Fruit fly (Drosophila melanogaster): ENCODE data around the gene Fbp1.

Fbp1 gene

dm6 chr3L:14100058-14100457, 2.2 kb upstream of the Fbp1 start:
- no peak for TF ChIP-seq noc (tag; optimal IDR thresholded peaks at IDR 0.05)

dm6 chr3L:14089516-14089915, 8.3 kb downstream of the Fbp1 start:
- no peak for TF ChIP-seq noc (tag; optimal IDR thresholded peaks at IDR 0.05)

DNA sequence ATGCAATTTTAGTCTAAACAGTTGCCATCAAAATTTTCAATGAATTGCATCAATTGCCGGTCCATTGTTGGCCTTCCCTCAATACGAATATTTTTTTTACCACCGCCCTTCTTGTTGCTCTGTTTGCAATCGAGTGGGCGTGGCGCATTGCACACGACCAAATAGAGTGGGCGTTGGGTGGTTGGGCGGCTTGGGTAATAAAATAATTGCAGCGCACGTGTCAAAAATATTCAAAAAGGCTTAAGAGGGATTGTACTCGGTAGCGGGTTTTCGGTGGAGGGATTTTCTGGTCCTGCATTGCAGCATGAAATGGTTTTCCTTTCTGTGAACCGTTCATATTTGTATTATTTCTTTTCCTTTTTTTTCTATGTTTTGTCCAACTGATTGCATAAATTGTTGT, 8.8 kb downstream of the Fbp1 start:
- no peak for TF ChIP-seq noc (tag; optimal IDR thresholded peaks at IDR 0.05)

DNA sequence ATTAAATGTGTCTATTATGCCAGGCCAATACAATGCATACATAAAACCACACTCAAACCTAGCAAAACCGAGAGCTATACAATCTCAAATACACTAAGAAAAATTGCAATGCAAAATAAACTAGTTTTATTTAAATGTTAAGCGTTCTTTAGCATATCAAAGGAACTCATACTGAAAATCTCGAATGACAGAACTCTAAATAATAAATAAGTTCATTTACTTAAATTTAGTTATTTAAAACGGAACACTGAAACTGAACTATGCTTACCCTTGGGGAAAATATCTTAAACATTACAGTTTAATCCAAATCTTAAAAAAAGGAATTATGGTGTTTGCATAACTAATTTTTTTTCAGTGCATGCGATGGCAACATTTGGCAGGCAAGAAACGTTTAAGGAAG, 11.6 kb downstream of the Fbp1 start:
- TF ChIP-seq noc (tag; optimal IDR thresholded peaks at IDR 0.05): no peak

DNA sequence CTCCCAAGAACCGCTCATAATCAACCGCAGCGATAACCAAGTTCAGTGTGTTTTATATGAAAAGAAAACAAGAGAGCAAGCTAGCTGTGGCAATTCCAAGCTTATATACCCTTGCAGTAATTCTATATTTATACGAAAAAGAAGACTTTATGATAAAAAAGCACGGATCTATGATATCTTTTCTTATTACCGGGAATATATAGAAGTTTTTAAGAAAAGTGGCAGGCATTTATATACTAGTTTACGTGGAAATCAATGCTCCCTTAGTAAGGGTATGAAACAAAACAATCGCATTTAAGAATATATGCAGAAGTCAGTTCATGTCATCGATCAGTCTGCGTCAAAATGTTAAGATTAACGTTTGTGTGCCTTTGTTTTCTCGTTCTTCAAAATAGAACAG, 14.6 kb downstream of the Fbp1 start, which contains the start of gene CG8100:
Gene CG8100 (plus strand): TSS at position 333 of the 400 bp plus-strand sequence.
- TF ChIP-seq noc (tag; optimal IDR thresholded peaks at IDR 0.05): no peak

- no peak for TF ChIP-seq noc (tag; optimal IDR thresholded peaks at IDR 0.05)
Measured at dm6 chr3L:14079224-14079623, 18.6 kb downstream of the Fbp1 start.

DNA sequence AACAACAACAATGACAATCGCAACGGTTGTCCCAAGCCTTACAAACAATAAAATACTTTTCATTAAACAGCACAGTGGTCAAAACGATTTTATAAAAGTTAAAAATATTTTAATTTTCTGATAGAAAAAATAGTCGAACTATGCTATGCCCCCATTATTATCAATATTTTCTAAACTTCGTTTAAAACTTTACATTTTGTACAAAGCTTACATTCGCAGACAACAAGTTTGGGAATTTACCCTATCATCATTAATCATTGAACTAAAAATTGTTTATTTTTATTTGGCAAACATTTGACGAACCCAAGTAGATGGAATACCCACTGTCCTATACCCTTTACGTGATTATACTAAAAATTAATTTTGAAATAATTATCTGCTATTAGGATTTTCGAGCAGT, 19.6 kb downstream of the Fbp1 start:
- no peak for TF ChIP-seq noc (tag; optimal IDR thresholded peaks at IDR 0.05)

dm6 chr3L:14076559-14076958, 21.3 kb downstream of the Fbp1 start:
- TF ChIP-seq noc (tag; optimal IDR thresholded peaks at IDR 0.05): no peak

- no peak for TF ChIP-seq noc (tag; optimal IDR thresholded peaks at IDR 0.05)
Measured at dm6 chr3L:14075472-14075871, 22.4 kb downstream of the Fbp1 start, which contains the start of gene btl. Gene btl (plus strand): TSS chr3L:14075772.

dm6 chr3L:14071621-14072020, 26.2 kb downstream of the Fbp1 start, which contains the start of gene Pex1:
Gene Pex1 (plus strand): TSS chr3L:14071892.
- TF ChIP-seq noc (tag; optimal IDR thresholded peaks at IDR 0.05): no peak

- TF ChIP-seq noc (tag; optimal IDR thresholded peaks at IDR 0.05): no peak
Measured at dm6 chr3L:14064065-14064414, 33.8 kb downstream of the Fbp1 start.

- TF ChIP-seq noc (tag; optimal IDR thresholded peaks at IDR 0.05): no peak
Measured at dm6 chr3L:14063241-14064064, 34.4 kb downstream of the Fbp1 start.

DNA sequence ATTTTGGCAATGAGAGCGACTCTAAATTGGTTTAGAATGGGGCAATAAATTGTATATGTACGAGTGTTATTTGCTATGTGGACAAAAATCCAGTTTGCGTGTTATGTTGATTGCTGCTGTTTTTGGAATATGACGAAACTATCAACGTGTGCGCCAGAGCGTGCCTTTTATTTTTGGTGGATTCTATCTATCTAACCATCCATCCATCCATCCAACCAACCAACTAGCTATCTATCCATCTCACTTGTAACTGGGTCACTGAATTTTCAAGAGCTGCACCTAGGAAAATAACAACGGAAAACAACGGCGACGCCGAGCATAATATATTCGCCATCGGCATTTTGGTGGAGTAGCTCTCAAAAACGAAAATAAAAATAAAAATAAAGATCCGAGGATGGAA, 35.2 kb downstream of the Fbp1 start:
- TF ChIP-seq noc (tag; optimal IDR thresholded peaks at IDR 0.05): no peak

DNA sequence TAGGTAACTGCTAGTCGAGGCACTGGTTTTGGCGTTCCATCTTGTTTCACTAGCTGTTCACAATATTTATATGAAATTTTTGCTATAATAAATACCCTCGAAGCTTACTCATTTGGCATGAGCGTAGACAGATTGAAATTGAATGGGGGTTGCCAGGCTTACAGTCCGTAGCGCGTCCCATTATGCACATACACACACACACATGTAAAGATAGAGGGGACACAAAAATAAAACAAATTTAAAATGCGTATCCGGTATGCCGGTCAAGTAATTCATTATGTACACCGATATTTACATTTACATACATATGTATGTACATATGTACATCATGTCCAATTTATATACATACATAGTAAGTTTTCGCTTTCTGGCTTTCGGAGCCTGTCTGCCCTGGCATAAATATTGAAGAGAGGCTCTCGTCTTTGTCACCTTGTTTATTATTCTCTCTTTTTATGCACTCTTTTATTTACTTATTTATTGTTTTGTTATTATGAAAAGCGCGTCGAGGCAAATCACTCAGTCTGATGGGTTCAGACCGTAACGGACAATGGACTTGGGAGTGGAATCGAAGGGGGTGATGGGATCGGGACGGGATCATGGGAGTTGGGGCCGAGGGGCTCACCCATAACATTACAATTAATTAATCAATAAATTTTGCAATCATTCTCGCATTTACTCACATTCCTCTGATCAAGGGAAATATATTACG, 38.4 kb downstream of the Fbp1 start:
- no peak for TF ChIP-seq noc (tag; optimal IDR thresholded peaks at IDR 0.05)

DNA sequence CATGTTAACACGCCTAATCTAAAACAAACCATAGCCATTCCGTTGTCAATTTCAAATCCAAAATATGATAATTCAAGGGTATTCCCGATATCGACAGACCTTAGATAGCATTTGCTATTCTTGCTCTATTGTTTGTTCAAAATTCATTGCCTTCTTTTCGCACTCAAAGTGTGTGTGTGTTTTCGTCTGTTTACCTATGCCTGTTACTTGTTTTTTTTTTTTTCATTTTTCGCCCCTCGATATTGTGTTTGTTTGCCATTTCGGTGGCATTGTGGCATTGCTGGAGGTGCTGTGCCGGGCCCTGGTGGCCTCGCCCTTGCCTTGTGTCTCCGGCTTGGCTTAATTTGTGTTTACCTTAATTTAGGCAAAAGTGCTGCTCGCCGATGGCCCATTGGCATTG, 41.0 kb downstream of the Fbp1 start:
- TF ChIP-seq noc (tag; optimal IDR thresholded peaks at IDR 0.05): no peak

DNA sequence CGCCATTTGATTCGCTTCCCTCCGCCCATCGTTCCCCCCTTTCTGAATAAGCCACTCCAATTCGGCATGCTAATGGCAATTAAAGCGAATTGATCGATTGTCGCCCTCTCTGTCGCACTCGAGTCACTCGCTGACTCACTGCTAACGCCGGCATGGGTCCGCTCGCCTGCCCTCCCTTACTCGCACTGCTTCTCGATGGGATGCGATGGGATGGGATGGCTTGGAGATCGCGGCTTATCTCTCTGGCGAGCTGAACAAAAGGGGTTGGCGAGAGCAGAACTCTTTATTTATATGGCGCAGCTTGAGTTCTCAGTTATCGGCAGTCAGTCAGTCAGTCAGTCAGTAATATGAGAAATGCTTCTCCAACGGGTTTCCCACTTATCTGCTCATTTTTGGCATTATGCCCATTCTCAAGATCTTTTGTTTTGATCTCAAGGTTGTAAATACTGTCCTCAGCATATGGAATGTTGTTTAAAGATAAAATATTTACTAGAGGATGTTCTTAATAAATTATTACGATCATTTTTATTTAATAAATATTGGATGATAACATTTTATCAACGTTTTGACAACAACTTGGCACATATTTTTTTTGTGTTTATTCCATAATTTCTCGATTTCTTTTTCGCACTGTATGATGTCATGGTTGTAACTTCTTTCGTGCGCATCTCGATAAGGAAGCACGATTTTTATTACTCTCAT, 41.9 kb downstream of the Fbp1 start:
- no peak for TF ChIP-seq noc (tag; optimal IDR thresholded peaks at IDR 0.05)

All from whole organism, larva.